Worm (Caenorhabditis elegans): ENCODE data around the gene lap-2.
A peak's percentile ranks its signal among the peaks of the same experiment; 100 is the strongest.

Gene lap-2

DNA sequence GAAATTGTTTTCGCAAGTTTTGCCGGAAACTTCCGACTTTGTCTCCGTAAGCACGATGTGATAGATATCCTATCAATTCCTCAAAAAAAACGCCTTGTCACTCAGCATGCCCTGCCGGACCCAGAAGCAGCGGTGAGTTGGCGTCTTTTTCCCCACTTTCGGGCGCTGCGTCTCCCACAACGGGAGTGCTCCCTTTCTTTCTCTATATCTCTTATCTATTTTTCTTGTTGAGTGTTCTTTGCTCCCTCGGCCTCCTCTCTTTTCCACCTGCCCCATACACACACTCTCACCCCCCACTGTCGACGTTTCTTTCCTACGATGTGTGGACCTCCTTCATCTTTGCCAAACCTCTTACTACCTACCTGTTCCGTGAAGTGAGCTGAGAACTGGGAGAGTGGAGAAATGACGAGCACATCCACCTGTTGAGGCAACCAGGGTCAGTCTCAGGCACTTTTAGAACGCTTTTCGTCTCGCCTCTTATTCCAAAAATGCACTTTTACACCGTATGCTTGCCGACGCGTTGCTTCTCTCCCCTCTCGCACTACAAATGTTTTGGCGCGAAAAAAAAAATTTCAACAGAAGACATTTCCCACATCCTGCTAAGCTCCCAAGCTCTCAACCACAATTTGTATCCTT lies 42.5 kb downstream of the lap-2 start (continued):
- TF ChIP-seq nhr-102 (tag; optimal IDR thresholded peaks at IDR 0.05), result peak; percentile 19
- TF ChIP-seq zfp-3 (GFP tag; conservative IDR thresholded peaks at IDR 0.05), result 0 out of 2 replicates have a peak, but pooled peaks have one; percentile 19
- no peak for TF ChIP-seq unc-39 (tag; optimal IDR thresholded peaks at IDR 0.05)
- no peak for TF ChIP-seq nhr-111 (GFP tag; optimal IDR thresholded peaks at IDR 0.05)
- TF ChIP-seq D1046.2 (GFP tag; IDR thresholded peaks at IDR 0.05), result 0 out of 2 replicates have a peak, but pooled peaks have one; percentile 7
- no peak for TF ChIP-seq ZK546.5 (tag; optimal IDR thresholded peaks at IDR 0.05)
- no peak for TF ChIP-seq ceh-62 (tag; optimal IDR thresholded peaks at IDR 0.05)
- TF ChIP-seq F44E2.7 (GFP tag; IDR thresholded peaks at IDR 0.05), result no peak
- no peak for TF ChIP-seq ZK337.2 (GFP tag; IDR thresholded peaks at IDR 0.05)
- peak; percentile 69 for TF ChIP-seq set-16 (GFP tag; IDR thresholded peaks at IDR 0.05)
- peak; percentile 11 for TF ChIP-seq nhr-48 (tag; optimal IDR thresholded peaks at IDR 0.05)
- TF ChIP-seq lin-15B (tag; optimal IDR thresholded peaks at IDR 0.05), result no peak
- no peak for TF ChIP-seq daf-19 (GFP tag; conservative IDR thresholded peaks at IDR 0.05)
- no peak for TF ChIP-seq mxl-2 (GFP tag; conservative IDR thresholded peaks at IDR 0.05)
- TF ChIP-seq tag-97 (GFP tag; IDR thresholded peaks at IDR 0.05), result no peak
- TF ChIP-seq madf-9 (GFP tag; conservative IDR thresholded peaks at IDR 0.05), result peak; percentile 51
- peak; percentile 73 for TF ChIP-seq tra-1 (GFP tag; IDR thresholded peaks at IDR 0.05)
- TF ChIP-seq ctbp-1 (GFP tag; IDR thresholded peaks at IDR 0.05), result peak; percentile 77
- no peak for TF ChIP-seq nhr-41 (GFP tag; IDR thresholded peaks at IDR 0.05)
- peak in 1 of 2 experiments; percentile 77 for TF ChIP-seq daf-16 (GFP tag; optimal IDR thresholded peaks at IDR 0.05)
- peak; percentile 58 for TF ChIP-seq daf-16 (tag; optimal IDR thresholded peaks at IDR 0.05)
- no peak for TF ChIP-seq zag-1 (tag; optimal IDR thresholded peaks at IDR 0.05)
- peak; percentile 90 for TF ChIP-seq ceh-20 (GFP tag; IDR thresholded peaks at IDR 0.05)
- TF ChIP-seq lin-39 (tag; optimal IDR thresholded peaks at IDR 0.05), result no peak
- no peak for TF ChIP-seq unc-130 (GFP tag; optimal IDR thresholded peaks at IDR 0.05)
- TF ChIP-seq R02D3.7 (tag; optimal IDR thresholded peaks at IDR 0.05), result no peak
- TF ChIP-seq lim-7 (GFP tag; IDR thresholded peaks at IDR 0.05), result peak; percentile 44; the same call in 1 of the 2 replicates
- TF ChIP-seq lir-3 (tag; optimal IDR thresholded peaks at IDR 0.05), result no peak
- no peak for TF ChIP-seq dmd-8 (GFP tag; IDR thresholded peaks at IDR 0.05)
- peak; percentile 64 for TF ChIP-seq lin-38 (GFP tag; IDR thresholded peaks at IDR 0.05)
- TF ChIP-seq ztf-7 (tag; optimal IDR thresholded peaks at IDR 0.05), result no peak
- no peak for TF ChIP-seq ztf-11 (tag; optimal IDR thresholded peaks at IDR 0.05)
- TF ChIP-seq Y75B8A.6 (GFP tag; IDR thresholded peaks at IDR 0.05), result no peak
- TF ChIP-seq arid-1 (GFP tag; conservative IDR thresholded peaks at IDR 0.05), result no peak
- no peak for TF ChIP-seq nhr-76 (tag; optimal IDR thresholded peaks at IDR 0.05)
- TF ChIP-seq pqm-1 (tag; optimal IDR thresholded peaks at IDR 0.05), result no peak
- 0 out of 2 replicates have a peak, but pooled peaks have one; percentile 24 for TF ChIP-seq mdt-29 (GFP tag; IDR thresholded peaks at IDR 0.05)
- peak; percentile 89 for TF ChIP-seq mep-1 (tag; optimal IDR thresholded peaks at IDR 0.05)

DNA sequence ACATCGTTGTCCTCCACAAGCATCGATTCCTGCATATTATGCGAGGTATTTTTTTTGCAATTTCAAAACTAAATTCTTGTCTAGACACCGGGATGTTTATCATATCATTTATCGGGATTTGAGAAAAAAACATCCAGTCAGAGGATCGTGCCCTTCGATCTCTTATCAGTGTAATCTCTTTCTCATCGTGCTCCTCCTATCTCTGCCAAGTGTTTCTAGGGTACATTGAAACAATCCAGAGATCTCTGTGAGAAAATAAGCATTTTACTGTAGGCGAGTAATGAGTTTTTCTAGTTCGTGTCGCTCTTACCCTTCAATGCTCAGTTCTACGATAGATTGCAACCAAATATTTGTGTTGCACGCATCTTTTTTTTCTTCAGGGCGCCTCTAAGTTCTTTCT lies 45.0 kb downstream of the lap-2 start:
- peak; percentile 26; the same call in 1 of the 2 replicates for TF ChIP-seq ctbp-1 (GFP tag; IDR thresholded peaks at IDR 0.05)
- TF ChIP-seq duxl-1 (tag; optimal IDR thresholded peaks at IDR 0.05; ENCODE audit: poor library complexity), result no peak
- peak; percentile 19 for TF ChIP-seq lin-38 (GFP tag; IDR thresholded peaks at IDR 0.05)
- TF ChIP-seq daf-16 (GFP tag; optimal IDR thresholded peaks at IDR 0.05), result peak in 1 of 2 experiments; percentile 56
- TF ChIP-seq daf-16 (tag; optimal IDR thresholded peaks at IDR 0.05), result no peak
- no peak for TF ChIP-seq nhr-41 (GFP tag; IDR thresholded peaks at IDR 0.05)
